Fruit fly (Drosophila melanogaster) whole organism, embryonic: ENCODE results near the gene CG6067.

ENCODE experiments used
- Atf6 ChIP-seq: fragments of 200-800 bp; sonication (Bioruptor generic); IDR thresholded peaks from 2 replicates; pipeline ENCODE4 v1.3.6; 2022; ENCODE audit warnings: missing biosample characterization, missing genetic modification characterization
- CG12155 ChIP-seq: fragments of 200-800 bp; sonication (Bioruptor generic); optimal IDR thresholded peaks from 3 replicates; lab custom pipeline; 2016; ENCODE audit warnings: missing biosample characterization, missing genetic modification characterization
- CG13123 ChIP-seq: fragments of 200-800 bp; sonication (Bioruptor generic); optimal IDR thresholded peaks from 2 replicates; lab custom pipeline; 2016; ENCODE audit warnings: missing biosample characterization, missing genetic modification characterization
- CG14050 ChIP-seq: fragments of 200-800 bp; sonication (Bioruptor generic); IDR thresholded peaks from 3 replicates; pipeline ENCODE4 v1.3.6; 2022; ENCODE audit warnings: missing biosample characterization, missing genetic modification characterization
- CG14710 ChIP-seq: fragments of 200-800 bp; sonication (Bioruptor generic); optimal IDR thresholded peaks from 3 replicates; lab custom pipeline; 2019; ENCODE audit warnings: missing biosample characterization, mild to moderate bottlenecking, missing genetic modification characterization, moderate library complexity
- CG14860 ChIP-seq: fragments of 200-800 bp; sonication (Bioruptor generic); IDR thresholded peaks from 3 replicates; pipeline ENCODE4 v1.3.6; 2022; ENCODE audit warnings: missing biosample characterization, missing genetic modification characterization; ENCODE audit not compliant: partially characterized antibody
- CG15011 ChIP-seq: fragments of 200-800 bp; sonication (Bioruptor generic); optimal IDR thresholded peaks from 3 replicates; lab custom pipeline; 2018; ENCODE audit warnings: missing biosample characterization, mild to moderate bottlenecking, missing genetic modification characterization
- CG16815 ChIP-seq: fragments of 200-800 bp; sonication (Bioruptor generic); optimal IDR thresholded peaks from 3 replicates; lab custom pipeline; 2017; ENCODE audit warnings: missing biosample characterization, mild to moderate bottlenecking, missing genetic modification characterization
- CG1792 ChIP-seq: fragments of 200-800 bp; sonication (Bioruptor generic); optimal IDR thresholded peaks from 2 replicates; lab custom pipeline; 2016; ENCODE audit warnings: missing biosample characterization, missing genetic modification characterization
- CG2116 ChIP-seq: fragments of 200-800 bp; sonication (Bioruptor generic); optimal IDR thresholded peaks from 3 replicates; lab custom pipeline; 2018; ENCODE audit warnings: missing biosample characterization, mild to moderate bottlenecking, missing genetic modification characterization
- CG30431 ChIP-seq: fragments of 200-800 bp; sonication (Bioruptor generic); optimal IDR thresholded peaks from 2 replicates; lab custom pipeline; 2017; ENCODE audit warnings: missing biosample characterization, missing genetic modification characterization
- CG42726 ChIP-seq: fragments of 200-800 bp; sonication (Bioruptor generic); IDR thresholded peaks from 2 replicates; pipeline ENCODE4 v1.3.6; 2022; ENCODE audit warnings: missing biosample characterization, missing genetic modification characterization; ENCODE audit not compliant: partially characterized antibody
- CG4617 ChIP-seq: fragments of 200-800 bp; sonication (Bioruptor generic); optimal IDR thresholded peaks from 3 replicates; lab custom pipeline; 2016; ENCODE audit warnings: missing biosample characterization, missing genetic modification characterization, borderline replicate concordance
- CG6813 ChIP-seq: fragments of 200-800 bp; sonication (Bioruptor generic); optimal IDR thresholded peaks from 2 replicates; lab custom pipeline; 2017; ENCODE audit warnings: missing biosample characterization, missing genetic modification characterization, mild to moderate bottlenecking, moderate library complexity, missing genetic modification reagents
- CG7745 ChIP-seq: fragments of 200-800 bp; sonication (Bioruptor generic); optimal IDR thresholded peaks from 2 replicates; lab custom pipeline; 2018; ENCODE audit warnings: missing biosample characterization, mild to moderate bottlenecking, missing genetic modification characterization, moderate library complexity
- CG8290 ChIP-seq, 3 experiments: fragments of 200-800 bp; sonication (Bioruptor generic); optimal IDR thresholded peaks; 2 replicates each; lab custom pipeline; 2016 to 2019; ENCODE audit warnings: missing biosample characterization in 3 of 3, missing genetic modification characterization in 3 of 3, mild to moderate bottlenecking in 2 of 3, moderate library complexity in 1 of 3
- CG9215 ChIP-seq: fragments of 200-800 bp; sonication (Bioruptor generic); IDR thresholded peaks from 2 replicates; pipeline ENCODE4 v1.3.6; 2022; ENCODE audit warnings: missing biosample characterization, missing genetic modification characterization
- CG9797 ChIP-seq: fragments of 200-800 bp; sonication (Bioruptor generic); optimal IDR thresholded peaks from 3 replicates; lab custom pipeline; 2018; ENCODE audit warnings: missing biosample characterization, mild to moderate bottlenecking, missing genetic modification characterization
- Dref ChIP-seq: fragments of 200-800 bp; sonication (Bioruptor generic); IDR thresholded peaks from 2 replicates; pipeline ENCODE4 v1.3.6; 2022; ENCODE audit warnings: missing biosample characterization, missing genetic modification characterization
- NFAT ChIP-seq: fragments of 200-800 bp; sonication (Bioruptor generic); IDR thresholded peaks from 2 replicates; pipeline ENCODE4 v1.3.6; 2022; ENCODE audit warnings: missing biosample characterization, missing genetic modification characterization
- NK7.1 ChIP-seq: fragments of 200-800 bp; sonication (Bioruptor generic); optimal IDR thresholded peaks from 3 replicates; lab custom pipeline; 2016; ENCODE audit warnings: missing biosample characterization, missing genetic modification characterization
- Ravus ChIP-seq: fragments of 200-800 bp; sonication (Bioruptor generic); IDR thresholded peaks from 2 replicates; pipeline ENCODE4 v1.3.6; 2022; ENCODE audit warnings: missing biosample characterization, missing genetic modification characterization
- Rfx ChIP-seq: fragments of 200-800 bp; sonication (Bioruptor generic); IDR thresholded peaks from 2 replicates; pipeline ENCODE4 v1.3.6; 2022; ENCODE audit warnings: missing biosample characterization, missing genetic modification characterization
- Scr ChIP-seq: fragments of 200-800 bp; sonication (Bioruptor generic); IDR thresholded peaks from 2 replicates; pipeline ENCODE4 v1.3.6; 2022; ENCODE audit warnings: missing biosample characterization, missing genetic modification characterization; ENCODE audit not compliant: partially characterized antibody
- Stat92E ChIP-seq, 3 experiments: fragments of >200 bp in 2 of 3; fragments of 200-800 bp in 1 of 3; sonication (Bioruptor generic) in 1 of 3; optimal IDR thresholded peaks; 2 replicates each; lab custom pipeline; 2017 to 2019; ENCODE audit warnings: missing biosample characterization in 3 of 3, missing genetic modification characterization in 3 of 3, mild to moderate bottlenecking in 1 of 3, moderate library complexity in 1 of 3
- Xrp1 ChIP-seq: fragments of 200-800 bp; sonication (Bioruptor generic); IDR thresholded peaks from 2 replicates; pipeline ENCODE4 v1.3.6; 2022; ENCODE audit warnings: missing biosample characterization, missing genetic modification characterization
- ato ChIP-seq: fragments of 200-800 bp; sonication (Bioruptor generic); IDR thresholded peaks from 2 replicates; pipeline ENCODE4 v1.3.6; 2022; ENCODE audit warnings: missing biosample characterization, missing genetic modification characterization; ENCODE audit not compliant: partially characterized antibody
- cato ChIP-seq: fragments of 200-800 bp; sonication (Bioruptor generic); optimal IDR thresholded peaks from 2 replicates; lab custom pipeline; 2016; ENCODE audit warnings: missing biosample characterization, missing genetic modification characterization, borderline replicate concordance
- chif ChIP-seq, 2 experiments: fragments of 200-800 bp; sonication (Bioruptor generic); optimal IDR thresholded peaks; 3 replicates each; lab custom pipeline; 2016; ENCODE audit warnings: missing biosample characterization in 2 of 2, missing genetic modification characterization in 2 of 2
- emc ChIP-seq: fragments of 200-800 bp; sonication (Bioruptor generic); optimal IDR thresholded peaks from 2 replicates; lab custom pipeline; 2016; ENCODE audit warnings: missing biosample characterization, missing genetic modification characterization
- ems ChIP-seq: fragments of 200-800 bp; sonication (Bioruptor generic); optimal IDR thresholded peaks from 3 replicates; lab custom pipeline; 2016; ENCODE audit warnings: missing biosample characterization, missing genetic modification characterization
- eve ChIP-seq, 2 experiments: fragments of >200 bp; optimal IDR thresholded peaks; 2 replicates each; lab custom pipeline; 2017; ENCODE audit warnings: missing biosample characterization in 2 of 2, missing genetic modification characterization in 2 of 2
- gcm ChIP-seq: fragments of 200-800 bp; sonication (Bioruptor generic); optimal IDR thresholded peaks from 2 replicates; lab custom pipeline; 2019; ENCODE audit warnings: missing biosample characterization, mild to moderate bottlenecking, missing genetic modification characterization, moderate library complexity
- gem ChIP-seq: fragments of 200-800 bp; sonication (Bioruptor generic); optimal IDR thresholded peaks from 2 replicates; lab custom pipeline; 2019; ENCODE audit warnings: missing biosample characterization, mild to moderate bottlenecking, missing genetic modification characterization, moderate library complexity
- gfzf ChIP-seq: fragments of 200-800 bp; sonication (Bioruptor generic); optimal IDR thresholded peaks from 2 replicates; lab custom pipeline; 2016; ENCODE audit warnings: missing biosample characterization, mild to moderate bottlenecking, missing genetic modification characterization, moderate library complexity
- grau ChIP-seq: fragments of 200-800 bp; optimal IDR thresholded peaks from 3 replicates; lab custom pipeline; 2019; ENCODE audit warnings: missing biosample characterization, mild to moderate bottlenecking, missing genetic modification characterization, moderate library complexity
- hbn ChIP-seq: fragments of 200-800 bp; sonication (Bioruptor generic); IDR thresholded peaks from 2 replicates; pipeline ENCODE4 v1.3.6; 2022; ENCODE audit warnings: missing biosample characterization, missing genetic modification characterization; ENCODE audit not compliant: partially characterized antibody
- hth ChIP-seq: fragments of >200 bp; optimal IDR thresholded peaks from 2 replicates; lab custom pipeline; 2017; ENCODE audit warnings: inconsistent platforms
- mam ChIP-seq: fragments of 200-800 bp; sonication (Bioruptor generic); optimal IDR thresholded peaks from 3 replicates; lab custom pipeline; 2016; ENCODE audit warnings: missing biosample characterization, missing genetic modification characterization
- nom ChIP-seq: fragments of 200-800 bp; sonication (Bioruptor generic); optimal IDR thresholded peaks from 2 replicates; lab custom pipeline; 2017; ENCODE audit warnings: missing biosample characterization, missing genetic modification characterization, mild to moderate bottlenecking, moderate library complexity, missing genetic modification reagents
- pita ChIP-seq: fragments of 200-800 bp; sonication (Bioruptor generic); optimal IDR thresholded peaks from 2 replicates; lab custom pipeline; 2017; ENCODE audit warnings: missing biosample characterization, mild to moderate bottlenecking, missing genetic modification characterization
- run ChIP-seq: fragments of 200-800 bp; sonication (Bioruptor generic); optimal IDR thresholded peaks from 3 replicates; lab custom pipeline; 2018; ENCODE audit warnings: missing biosample characterization, mild to moderate bottlenecking, missing genetic modification characterization
- shn ChIP-seq: fragments of 200-800 bp; sonication (Bioruptor generic); optimal IDR thresholded peaks from 3 replicates; lab custom pipeline; 2016; ENCODE audit warnings: missing biosample characterization, missing genetic modification characterization
- tin ChIP-seq: fragments of 200-800 bp; sonication (Bioruptor generic); optimal IDR thresholded peaks from 3 replicates; lab custom pipeline; 2016; ENCODE audit warnings: missing biosample characterization, missing genetic modification characterization
- twi ChIP-seq: fragments of 200-800 bp; optimal IDR thresholded peaks from 2 replicates; lab custom pipeline; 2019; ENCODE audit warnings: missing biosample characterization, mild to moderate bottlenecking, missing genetic modification characterization, moderate library complexity
- z ChIP-seq: fragments of 200-800 bp; sonication (Bioruptor generic); IDR thresholded peaks from 3 replicates; pipeline ENCODE4 v1.3.6; 2022; ENCODE audit warnings: missing biosample characterization, missing genetic modification characterization
- zen2 ChIP-seq: fragments of 200-800 bp; sonication (Bioruptor generic); IDR thresholded peaks from 3 replicates; pipeline ENCODE4 v1.3.6; 2022; ENCODE audit warnings: missing biosample characterization, missing genetic modification characterization; ENCODE audit not compliant: partially characterized antibody

Gene CG6067

DNA sequence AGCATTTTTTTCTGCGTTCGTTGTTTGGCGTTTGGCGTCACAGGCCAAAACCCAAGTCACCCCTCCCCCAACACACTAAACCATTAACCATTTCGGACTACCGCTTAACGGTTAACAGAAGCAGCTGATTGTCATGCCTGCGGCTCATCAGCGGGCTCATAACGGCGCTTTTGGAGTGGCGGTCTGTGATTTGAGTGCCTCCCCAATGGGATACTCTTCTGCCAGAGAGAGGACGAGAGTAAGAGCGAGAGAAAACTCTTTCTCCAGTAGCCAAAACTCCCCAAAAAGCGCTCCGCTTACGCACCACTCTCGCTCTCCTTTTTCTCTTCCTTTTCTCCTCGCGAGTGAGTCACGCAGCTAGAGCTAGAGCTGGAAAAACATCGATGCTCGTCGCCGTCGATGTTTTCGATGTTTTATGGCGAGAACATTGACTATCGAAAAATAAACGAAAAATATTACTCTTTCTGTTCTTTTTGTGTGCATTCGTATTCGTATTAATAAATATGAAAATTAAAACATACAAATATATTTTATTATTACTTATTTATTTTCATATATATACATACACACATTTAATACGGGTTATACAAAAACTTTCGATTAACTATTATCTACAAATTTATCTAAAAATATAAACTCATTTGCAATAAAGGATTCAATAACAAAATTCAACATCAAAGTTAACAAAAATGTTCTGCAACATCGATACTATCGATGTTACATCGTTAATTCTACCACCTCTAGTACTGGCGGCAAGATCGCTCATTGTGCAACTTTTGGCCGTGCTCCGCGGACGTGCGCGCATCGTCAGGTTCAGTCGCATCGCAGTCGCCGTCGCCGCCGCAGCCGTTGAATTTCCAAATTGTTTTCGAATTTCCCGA lies 10.3 kb downstream of the CG6067 start, which contains the start of gene Grip (continued):
- TF ChIP-seq CG9797 (GFP tag; lab: Kevin White, UChicago) (no peak), CG2116 (GFP tag; lab: Kevin White, UChicago) (peak; percentile 30), NK7.1 (no peak), Stat92E (GFP tag; optimal IDR thresholded peaks at IDR 0.05; lab: Kevin White, UChicago) (no peak), CG6813 (GFP tag; lab: Kevin White, UChicago) (no peak), Rfx (peak; percentile 36; the same call in 1 of the 2 replicates), Dref (GFP tag; lab: Robert Waterston, UW) (peak; percentile 50), Scr (GFP tag; lab: Robert Waterston, UW) (peak; percentile 72), emc (GFP tag; lab: Kevin White, UChicago) (no peak), CG14050 (GFP tag; lab: Robert Waterston, UW) (no peak), pita (GFP tag; lab: Kevin White, UChicago) (no peak), Ravus (GFP tag; lab: Robert Waterston, UW) (no peak), CG8290 (GFP tag; optimal IDR thresholded peaks at IDR 0.05; lab: Kevin White, UChicago) (peak; percentile 64), CG8290 (tag; optimal IDR thresholded peaks at IDR 0.05; lab: Kevin White, UChicago) (peak in 1 of 2 experiments; percentile 30), mam (no peak), hbn (peak; percentile 61), gcm (GFP tag; lab: Kevin White, UChicago) (peak; percentile 7), nom (GFP tag; lab: Kevin White, UChicago) (no peak), z (peak; percentile 83), CG15011 (GFP tag; lab: Kevin White, UChicago) (no peak), CG7745 (tag; lab: Kevin White, UChicago) (no peak), CG9215 (GFP tag; lab: Robert Waterston, UW) (0 out of 2 replicates have a peak, but pooled peaks have one; percentile 13), grau (tag; lab: Kevin White, UChicago) (peak; percentile 48), CG13123 (no peak), CG16815 (GFP tag; lab: Kevin White, UChicago) (no peak), zen2 (GFP tag; lab: Robert Waterston, UW) (peak; percentile 25; the same call in 2 of the 3 replicates), ems (GFP tag; lab: Kevin White, UChicago) (no peak), gem (tag; lab: Kevin White, UChicago) (peak; percentile 62), cato (GFP tag; lab: Kevin White, UChicago) (no peak), NFAT (no peak), CG4617 (GFP tag; lab: Kevin White, UChicago) (no peak), shn (no peak), gfzf (GFP tag; lab: Kevin White, UChicago) (peak; percentile 15), tin (peak; percentile 5), CG14860 (peak; percentile 63; the same call in 1 of the 3 replicates), CG42726 (peak; percentile 54; the same call in 1 of the 2 replicates), CG30431 (GFP tag; lab: Kevin White, UChicago) (no peak), hth (lab: Kevin White, UChicago) (no peak), CG14710 (peak; percentile 71), CG12155 (GFP tag; lab: Kevin White, UChicago) (no peak), ato (no peak), run (tag; lab: Kevin White, UChicago) (no peak), Atf6 (GFP tag; lab: Robert Waterston, UW) (no peak), Xrp1 (GFP tag; lab: Robert Waterston, UW) (peak; percentile 30; the same call in 1 of the 2 replicates), eve (GFP tag; optimal IDR thresholded peaks at IDR 0.05; lab: Kevin White, UChicago) (no peak), chif (GFP tag; optimal IDR thresholded peaks at IDR 0.05; lab: Kevin White, UChicago) (no peak), twi (peak; percentile 1), CG1792 (no peak)
